Worm (Caenorhabditis elegans) whole organism, L1 larva: ENCODE measurements around the gene C08E8.6.

ENCODE experiments used
- aly-2 ChIP-seq: fragments of 150-350 bp; optimal IDR thresholded peaks from 2 replicates; lab custom pipeline; 2014; ENCODE audit warnings: missing biosample characterization, missing genetic modification characterization
- unc-62 ChIP-seq: fragments of 150-350 bp; optimal IDR thresholded peaks from 2 replicates; lab custom pipeline; 2014; ENCODE audit warnings: missing biosample characterization, missing genetic modification reagents, missing genetic modification characterization

ce11 chrV:18397814-18398213 is 29.6 kb upstream of the C08E8.6 start, which contains the start of gene Y51A2B.16:
- no peak for TF ChIP-seq aly-2
- TF ChIP-seq unc-62 (GFP tag; lab: Kevin White, UChicago): no peak
